Worm (Caenorhabditis elegans): Measurements from ENCODE around the gene str-250.

The str-250 gene

DNA sequence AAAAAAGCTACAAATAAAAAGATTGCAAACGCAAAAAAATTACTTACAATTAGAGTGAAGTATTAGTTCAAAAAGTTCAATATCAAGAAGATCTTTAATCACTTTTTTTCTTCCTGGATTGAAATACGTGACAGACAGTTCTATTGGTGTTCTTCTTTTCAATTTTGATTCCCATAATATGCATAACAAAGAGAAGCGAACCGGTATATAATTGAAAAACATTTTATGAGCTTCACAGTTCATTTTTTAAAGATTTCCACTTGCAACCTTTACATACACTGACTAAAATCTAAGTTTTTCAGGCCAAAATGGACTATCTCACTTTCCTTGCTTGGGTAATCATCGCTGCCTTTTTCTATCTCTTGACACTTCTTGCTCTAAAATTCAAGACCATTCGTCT is 41.9 kb upstream of the str-250 start, which contains the start of gene T22G5.1:
Gene T22G5.1, plus strand, starts transcription at position 301 of the 400 bp plus-strand sequence.
- no peak for TF ChIP-seq irx-1 (tag; optimal IDR thresholded peaks at IDR 0.05)
- no peak for TF ChIP-seq nhr-76 (tag; optimal IDR thresholded peaks at IDR 0.05)
- no peak for TF ChIP-seq ceh-8 (GFP tag; optimal IDR thresholded peaks at IDR 0.05)
- TF ChIP-seq fkh-8 (tag; optimal IDR thresholded peaks at IDR 0.05): no peak
- TF ChIP-seq lin-15B (tag; optimal IDR thresholded peaks at IDR 0.05): no peak
- TF ChIP-seq tbx-2 (tag; optimal IDR thresholded peaks at IDR 0.05): no peak
- no peak for TF ChIP-seq snpc-4 (tag; optimal IDR thresholded peaks at IDR 0.05)
- no peak for TF ChIP-seq lin-13 (GFP tag; optimal IDR thresholded peaks at IDR 0.05)

DNA sequence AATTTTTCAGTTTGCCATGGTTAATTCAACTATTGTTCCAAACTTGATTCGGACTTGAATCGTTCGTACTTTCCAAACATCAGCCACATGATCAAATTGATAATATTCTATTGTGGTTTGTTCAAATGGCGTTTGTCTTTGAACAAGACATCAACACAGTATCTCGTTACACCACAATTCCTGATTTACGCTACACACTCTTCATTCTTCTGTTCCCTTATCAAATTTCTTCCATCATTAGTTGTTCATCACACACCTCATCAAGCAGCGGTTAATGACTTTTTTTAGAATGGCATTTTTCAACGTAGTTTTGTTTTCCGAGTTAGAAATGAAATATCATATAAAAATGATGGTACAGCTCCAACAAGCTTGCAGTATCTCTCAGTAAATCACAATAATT is 40.2 kb upstream of the str-250 start:
- TF ChIP-seq dpl-1 (GFP tag; optimal IDR thresholded peaks at IDR 0.05) (peak in 1 of 3 experiments; percentile 35), mef-2 (tag; optimal IDR thresholded peaks at IDR 0.05) (no peak), nhr-19 (GFP tag; conservative IDR thresholded peaks at IDR 0.05) (no peak), nhr-71 (tag; optimal IDR thresholded peaks at IDR 0.05) (peak; percentile 26), pag-3 (tag; optimal IDR thresholded peaks at IDR 0.05; ENCODE audit: borderline replicate concordance, insufficient read depth) (peak; percentile 42), swsn-7 (tag; optimal IDR thresholded peaks at IDR 0.05) (no peak), unc-86 (tag; optimal IDR thresholded peaks at IDR 0.05) (no peak), ets-5 (GFP tag; IDR thresholded peaks at IDR 0.05) (no peak), snu-23 (GFP tag; optimal IDR thresholded peaks at IDR 0.05) (peak; percentile 7), unc-62 (GFP tag; optimal IDR thresholded peaks at IDR 0.05) (no peak), elt-2 (tag; optimal IDR thresholded peaks at IDR 0.05) (peak; percentile 76), lin-14 (GFP tag; optimal IDR thresholded peaks at IDR 0.05) (peak; percentile 46), lin-35 (GFP tag; optimal IDR thresholded peaks at IDR 0.05) (peak in 1 of 2 experiments; percentile 20), blmp-1 (tag; optimal IDR thresholded peaks at IDR 0.05) (peak; percentile 48), mdl-1 (tag; optimal IDR thresholded peaks at IDR 0.05) (peak in 1 of 2 experiments; percentile 13), sptf-1 (tag; optimal IDR thresholded peaks at IDR 0.05) (no peak), lir-3 (tag; optimal IDR thresholded peaks at IDR 0.05; ENCODE audit: poor library complexity) (no peak), elt-3 (tag; optimal IDR thresholded peaks at IDR 0.05) (peak in 3 of 6 experiments; percentile 24 to 59 (median 31)), sup-37 (GFP tag; optimal IDR thresholded peaks at IDR 0.05) (no peak), nhr-20 (tag; optimal IDR thresholded peaks at IDR 0.05) (peak; percentile 48), snpc-4 (tag; optimal IDR thresholded peaks at IDR 0.05) (no peak), fkh-8 (tag; optimal IDR thresholded peaks at IDR 0.05) (no peak), nhr-84 (tag; optimal IDR thresholded peaks at IDR 0.05) (no peak), efl-3 (GFP tag; optimal IDR thresholded peaks at IDR 0.05) (no peak), zag-1 (tag; optimal IDR thresholded peaks at IDR 0.05) (no peak), rnt-1 (tag; optimal IDR thresholded peaks at IDR 0.05) (no peak), nhr-85 (tag) (peak; percentile 28)

DNA sequence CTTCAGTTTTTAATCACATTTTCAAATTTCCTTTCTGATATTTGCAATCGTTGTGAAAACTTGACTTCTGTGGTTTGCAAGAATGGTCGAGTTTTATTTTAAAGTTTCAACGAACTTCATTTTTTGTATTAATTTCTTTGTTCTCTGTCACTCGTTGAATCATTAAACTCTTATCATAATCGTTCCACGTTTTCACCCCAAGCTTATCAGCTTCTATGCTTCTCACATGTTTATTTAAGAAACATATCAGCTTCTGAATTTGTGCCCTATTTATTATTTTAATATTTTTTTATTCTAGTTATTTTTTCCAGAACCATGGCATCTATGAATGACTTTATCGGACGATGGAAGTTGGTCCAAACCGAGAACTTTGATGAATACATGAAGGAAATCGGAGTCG is 39.2 kb upstream of the str-250 start, which contains the start of gene lbp-7:
Gene lbp-7, plus strand, starts transcription at position 312 of the 400 bp plus-strand sequence.
- TF ChIP-seq tlp-1 (tag; optimal IDR thresholded peaks at IDR 0.05) (peak; percentile 8), hlh-4 (tag; optimal IDR thresholded peaks at IDR 0.05) (no peak), elt-2 (tag; optimal IDR thresholded peaks at IDR 0.05) (peak; percentile 86), nhr-20 (tag; optimal IDR thresholded peaks at IDR 0.05) (peak; percentile 5), ceh-82 (tag; optimal IDR thresholded peaks at IDR 0.05) (no peak)

DNA sequence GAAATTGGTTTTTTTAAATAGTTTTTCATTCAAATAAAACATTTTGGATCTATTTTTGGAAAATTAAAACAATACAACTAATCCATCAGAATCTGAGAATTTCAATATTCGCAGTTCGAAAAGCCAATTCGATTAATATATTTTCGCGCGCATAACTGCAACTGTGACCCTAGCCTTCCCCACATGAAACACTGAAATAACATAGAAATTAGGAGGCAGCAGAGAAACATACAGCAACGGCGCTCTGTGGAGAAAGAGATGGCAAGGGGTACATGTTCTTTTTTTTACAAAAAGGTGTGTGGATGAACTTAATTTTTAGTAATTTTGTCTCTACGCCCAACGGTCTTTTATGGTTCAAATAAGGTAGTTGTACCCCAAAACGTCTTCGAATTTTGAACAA is 38.3 kb upstream of the str-250 start:
- TF ChIP-seq unc-30 (tag; optimal IDR thresholded peaks at IDR 0.05) (no peak), unc-62 (GFP tag; optimal IDR thresholded peaks at IDR 0.05) (no peak), fkh-8 (tag; optimal IDR thresholded peaks at IDR 0.05) (no peak), efl-3 (GFP tag; optimal IDR thresholded peaks at IDR 0.05) (no peak), nhr-28 (tag; optimal IDR thresholded peaks at IDR 0.05) (no peak), lin-13 (GFP tag; optimal IDR thresholded peaks at IDR 0.05) (no peak), nhr-19 (GFP tag; conservative IDR thresholded peaks at IDR 0.05) (no peak), dsc-1 (tag; optimal IDR thresholded peaks at IDR 0.05) (no peak), snu-23 (GFP tag; optimal IDR thresholded peaks at IDR 0.05) (peak; percentile 15), lin-15B (tag; optimal IDR thresholded peaks at IDR 0.05) (no peak), rnt-1 (tag; optimal IDR thresholded peaks at IDR 0.05) (peak; percentile 3), nhr-90 (tag; optimal IDR thresholded peaks at IDR 0.05; ENCODE audit: poor library complexity) (no peak), nhr-11 (tag; optimal IDR thresholded peaks at IDR 0.05) (no peak), ztf-4 (tag; optimal IDR thresholded peaks at IDR 0.05) (no peak), nhr-85 (tag) (no peak), blmp-1 (tag; optimal IDR thresholded peaks at IDR 0.05) (peak; percentile 4), xbp-1 (tag; optimal IDR thresholded peaks at IDR 0.05) (no peak), elt-3 (tag; optimal IDR thresholded peaks at IDR 0.05) (no peak), lsy-2 (tag; optimal IDR thresholded peaks at IDR 0.05) (peak in 1 of 2 experiments; percentile 41), hlh-17 (GFP tag; optimal IDR thresholded peaks at IDR 0.05; ENCODE audit: borderline replicate concordance) (no peak), nhr-84 (tag; optimal IDR thresholded peaks at IDR 0.05) (no peak), unc-86 (tag; optimal IDR thresholded peaks at IDR 0.05) (no peak), F16B12.6 (tag; optimal IDR thresholded peaks at IDR 0.05) (no peak)

All from whole organism, L1 larva.